Worm (Caenorhabditis elegans) whole organism, L2 larva: ENCODE data around the gene ddo-2.

Experiments used
- R02D3.7 ChIP-seq: fragments of 150-350 bp; optimal IDR thresholded peaks from 2 replicates; lab custom pipeline; 2014; ENCODE audit warnings: missing biosample characterization, missing genetic modification characterization
- alr-1 ChIP-seq: fragments of 150-350 bp; optimal IDR thresholded peaks from 2 replicates; lab custom pipeline; 2014; ENCODE audit warnings: missing biosample characterization, missing genetic modification characterization
- aly-2 ChIP-seq: fragments of 150-350 bp; optimal IDR thresholded peaks from 2 replicates; lab custom pipeline; 2014; ENCODE audit warnings: missing biosample characterization, missing genetic modification characterization
- ceh-16 ChIP-seq: fragments of 150-350 bp; optimal IDR thresholded peaks from 2 replicates; lab custom pipeline; 2014; ENCODE audit warnings: missing biosample characterization, missing genetic modification characterization
- ceh-82 ChIP-seq: fragments of 150-350 bp; optimal IDR thresholded peaks from 2 replicates; lab custom pipeline; 2014; ENCODE audit warnings: missing biosample characterization, missing genetic modification characterization
- egl-27 ChIP-seq: sonication (generic microtip); optimal IDR thresholded peaks from 3 replicates; lab custom pipeline; 2017; ENCODE audit warnings: missing biosample characterization, missing genetic modification reagents, missing genetic modification characterization
- elt-1 ChIP-seq: fragments of 150-350 bp; optimal IDR thresholded peaks from 2 replicates; lab custom pipeline; 2014; ENCODE audit warnings: missing biosample characterization, missing genetic modification characterization
- elt-3 ChIP-seq: sonication (generic microtip); optimal IDR thresholded peaks from 2 replicates; lab custom pipeline; 2017; ENCODE audit warnings: missing biosample characterization, missing genetic modification characterization
- gmeb-1 ChIP-seq: fragments of 150-350 bp; optimal IDR thresholded peaks from 2 replicates; lab custom pipeline; 2014; ENCODE audit warnings: missing biosample characterization, missing genetic modification characterization
- lin-11 ChIP-seq: fragments of 150-350 bp; sonication (generic microtip); optimal IDR thresholded peaks from 2 replicates; lab custom pipeline; 2014; ENCODE audit warnings: missing biosample characterization, missing genetic modification characterization, inconsistent platforms, mixed read lengths
- lin-13 ChIP-seq: fragments of 150-350 bp; optimal IDR thresholded peaks from 2 replicates; lab custom pipeline; 2014; ENCODE audit warnings: missing biosample characterization, missing genetic modification reagents, missing genetic modification characterization
- lin-39 ChIP-seq: fragments of 150-350 bp; optimal IDR thresholded peaks from 2 replicates; lab custom pipeline; 2014; ENCODE audit warnings: missing biosample characterization, missing genetic modification reagents, missing genetic modification characterization
- lsy-2 ChIP-seq, 2 experiments: fragments of 150-350 bp in 1 of 2; sonication (generic microtip) in 1 of 2; optimal IDR thresholded peaks; 2 replicates each; lab custom pipeline; 2014 to 2017; ENCODE audit warnings: missing biosample characterization in 2 of 2, missing genetic modification characterization in 2 of 2
- mab-5 ChIP-seq: fragments of 150-350 bp; optimal IDR thresholded peaks from 2 replicates; lab custom pipeline; 2014; ENCODE audit warnings: missing biosample characterization, missing genetic modification characterization
- mbf-1 ChIP-seq: sonication (generic microtip); optimal IDR thresholded peaks from 2 replicates; lab custom pipeline; 2017; ENCODE audit warnings: missing biosample characterization, missing genetic modification characterization
- mdl-1 ChIP-seq, 2 experiments: fragments of 150-350 bp in 1 of 2; sonication (generic microtip) in 1 of 2; optimal IDR thresholded peaks; 2 replicates each; lab custom pipeline; 2017; ENCODE audit warnings: missing biosample characterization in 2 of 2, missing genetic modification characterization in 2 of 2
- nhr-10 ChIP-seq: sonication (generic microtip); optimal IDR thresholded peaks from 2 replicates; lab custom pipeline; 2017; ENCODE audit warnings: missing biosample characterization, missing genetic modification characterization
- nhr-12 ChIP-seq: fragments of 150-350 bp; optimal IDR thresholded peaks from 2 replicates; lab custom pipeline; 2014; ENCODE audit warnings: missing biosample characterization, missing genetic modification characterization
- nhr-129 ChIP-seq: fragments of 150-350 bp; optimal IDR thresholded peaks from 2 replicates; lab custom pipeline; 2014; ENCODE audit warnings: missing biosample characterization, missing genetic modification characterization
- nhr-237 ChIP-seq: fragments of 150-350 bp; optimal IDR thresholded peaks from 2 replicates; lab custom pipeline; 2014; ENCODE audit warnings: missing biosample characterization, missing genetic modification characterization
- nhr-6 ChIP-seq: fragments of 150-350 bp; optimal IDR thresholded peaks from 2 replicates; lab custom pipeline; 2014; ENCODE audit warnings: missing biosample characterization, missing genetic modification characterization
- peb-1 ChIP-seq: fragments of 150-350 bp; optimal IDR thresholded peaks from 2 replicates; lab custom pipeline; 2014; ENCODE audit warnings: missing biosample characterization, missing genetic modification characterization
- sma-3 ChIP-seq: sonication (generic microtip); optimal IDR thresholded peaks from 2 replicates; lab custom pipeline; 2016; ENCODE audit warnings: missing genetic modification reagents, missing genetic modification characterization, missing compliant biosample characterization
- sma-9 ChIP-seq, 2 experiments: fragments of 150-350 bp in 1 of 2; sonication (generic microtip) in 1 of 2; optimal IDR thresholded peaks; 2 replicates each; lab custom pipeline; 2014 to 2016; ENCODE audit warnings: missing genetic modification characterization in 2 of 2, mild to moderate bottlenecking in 1 of 2, missing biosample characterization in 1 of 2, missing compliant biosample characterization in 1 of 2, missing genetic modification reagents in 1 of 2, moderate library complexity in 1 of 2
- snpc-4 ChIP-seq: fragments of 150-350 bp; optimal IDR thresholded peaks from 2 replicates; lab custom pipeline; 2014; ENCODE audit warnings: missing biosample characterization, missing genetic modification characterization
- unc-62 ChIP-seq: fragments of 150-350 bp; optimal IDR thresholded peaks from 2 replicates; lab custom pipeline; 2014; ENCODE audit warnings: missing biosample characterization, missing genetic modification reagents, missing genetic modification characterization
- zag-1 ChIP-seq: fragments of 150-350 bp; optimal IDR thresholded peaks from 2 replicates; lab custom pipeline; 2014; ENCODE audit warnings: missing biosample characterization, missing genetic modification characterization
- ztf-1 ChIP-seq: fragments of 200-800 bp; sonication (Bioruptor generic); conservative IDR thresholded peaks from 2 replicates; pipeline ENCODE4 v1.3.6; 2022; ENCODE audit warnings: missing genetic modification characterization, missing compliant biosample characterization
- ztf-11 ChIP-seq: sonication (generic microtip); optimal IDR thresholded peaks from 2 replicates; lab custom pipeline; 2017; ENCODE audit warnings: missing biosample characterization, missing genetic modification characterization
- ztf-4 ChIP-seq: fragments of 150-350 bp; optimal IDR thresholded peaks from 2 replicates; lab custom pipeline; 2014; ENCODE audit warnings: missing biosample characterization, missing genetic modification characterization

Gene ddo-2

DNA sequence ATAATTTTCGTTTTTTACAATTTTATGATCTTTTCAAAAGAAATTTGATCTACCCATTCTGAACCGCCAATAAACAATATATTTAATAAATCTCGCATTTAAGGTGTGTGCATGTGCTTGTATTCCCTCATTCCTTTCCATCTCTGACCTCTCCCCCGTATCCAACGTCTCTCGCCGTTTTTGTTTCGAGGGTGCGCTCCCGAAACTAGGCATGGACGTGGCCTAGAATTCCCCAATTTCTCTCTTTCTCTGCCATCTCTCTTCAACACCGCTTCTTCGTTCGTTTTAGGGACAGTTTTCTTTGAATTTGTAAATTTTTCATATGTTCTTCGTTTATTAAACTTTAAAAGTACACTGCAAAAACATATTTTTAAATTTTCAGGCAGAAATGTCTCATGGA, 30.0 kb upstream of the ddo-2 start, which contains the start of gene F25E5.1 (continued):
- peak; percentile 56 for TF ChIP-seq mab-5 (tag; lab: Kevin White, UChicago)

DNA sequence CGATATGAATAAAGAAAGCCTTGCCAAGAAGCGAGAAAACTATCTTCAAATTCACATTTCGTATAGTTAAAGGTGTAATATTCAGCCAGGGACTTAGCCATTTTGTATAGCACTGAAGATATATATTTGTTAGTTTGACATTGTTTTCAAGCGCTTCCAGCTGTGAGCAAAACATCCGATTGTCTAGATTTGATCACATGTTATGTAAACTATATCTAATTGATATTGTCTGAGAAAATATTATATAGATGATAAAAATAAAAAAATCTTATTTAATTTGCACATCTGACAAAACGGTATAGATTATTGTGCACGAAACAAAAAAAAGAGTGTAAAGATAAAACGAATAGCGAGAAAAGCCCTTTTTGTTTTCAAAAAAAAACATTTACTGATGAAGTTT, 29.2 kb upstream of the ddo-2 start, which contains the start of gene srh-89:
srh-89 (minus strand) TSS at position 101 of the 400 bp plus-strand sequence.
- TF ChIP-seq nhr-237 (tag; lab: Kevin White, UChicago) (no peak), R02D3.7 (tag; lab: Kevin White, UChicago) (no peak), gmeb-1 (tag; lab: Kevin White, UChicago) (no peak), lin-11 (no peak), elt-1 (tag; lab: Kevin White, UChicago) (no peak), aly-2 (tag; lab: Kevin White, UChicago) (no peak), lin-13 (no peak), ztf-4 (tag; lab: Kevin White, UChicago) (no peak), mab-5 (tag; lab: Kevin White, UChicago) (no peak)
- TF ChIP-seq, all 48 proteins: peak for 0

DNA sequence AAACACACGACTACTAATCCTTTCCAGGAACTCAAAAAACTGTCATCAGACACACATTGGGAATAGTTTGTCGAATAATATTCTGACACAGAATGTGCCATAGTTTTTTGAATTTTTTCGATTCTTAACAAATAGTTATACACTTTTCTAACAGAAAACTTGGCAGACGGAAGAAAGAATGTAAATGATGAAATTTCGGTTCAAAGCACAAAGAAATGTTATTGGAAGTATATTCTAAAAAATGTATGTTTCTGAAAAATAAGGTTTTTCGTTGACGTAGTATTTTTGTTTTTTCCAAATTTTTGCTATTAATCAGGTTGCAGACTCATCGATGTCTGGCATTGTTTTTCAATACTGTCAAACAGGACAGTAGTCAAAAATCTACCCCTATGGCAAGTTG, 25.4 kb upstream of the ddo-2 start, which contains the start of gene srh-92:
srh-92 (minus strand) TSS at position 101 of the 400 bp plus-strand sequence.
- TF ChIP-seq mbf-1 (tag; lab: Kevin White, UChicago), result no peak
- no peak for TF ChIP-seq ztf-1 (GFP tag; lab: Robert Waterston, UW)
- TF ChIP-seq egl-27 (tag; lab: Kevin White, UChicago), result no peak
- no peak for TF ChIP-seq snpc-4 (tag; lab: Kevin White, UChicago)
- TF ChIP-seq lin-39 (tag; lab: Kevin White, UChicago), result no peak
- no peak for TF ChIP-seq gmeb-1 (tag; lab: Kevin White, UChicago)
- no peak for TF ChIP-seq peb-1 (tag; lab: Kevin White, UChicago)
- TF ChIP-seq nhr-129 (tag; lab: Kevin White, UChicago), result no peak
- no peak for TF ChIP-seq elt-3
- TF ChIP-seq mab-5 (tag; lab: Kevin White, UChicago), result no peak
- no peak for TF ChIP-seq nhr-12 (tag; lab: Kevin White, UChicago)
- no peak for TF ChIP-seq mdl-1 (tag; optimal IDR thresholded peaks at IDR 0.05; lab: Kevin White, UChicago)
- TF ChIP-seq nhr-10 (tag; lab: Kevin White, UChicago), result no peak
- TF ChIP-seq sma-3 (GFP tag; lab: Kevin White, UChicago), result no peak
- no peak for TF ChIP-seq ceh-82
- no peak for TF ChIP-seq zag-1
- TF ChIP-seq nhr-237 (tag; lab: Kevin White, UChicago), result no peak
- TF ChIP-seq, all 48 proteins: peak for 0

DNA sequence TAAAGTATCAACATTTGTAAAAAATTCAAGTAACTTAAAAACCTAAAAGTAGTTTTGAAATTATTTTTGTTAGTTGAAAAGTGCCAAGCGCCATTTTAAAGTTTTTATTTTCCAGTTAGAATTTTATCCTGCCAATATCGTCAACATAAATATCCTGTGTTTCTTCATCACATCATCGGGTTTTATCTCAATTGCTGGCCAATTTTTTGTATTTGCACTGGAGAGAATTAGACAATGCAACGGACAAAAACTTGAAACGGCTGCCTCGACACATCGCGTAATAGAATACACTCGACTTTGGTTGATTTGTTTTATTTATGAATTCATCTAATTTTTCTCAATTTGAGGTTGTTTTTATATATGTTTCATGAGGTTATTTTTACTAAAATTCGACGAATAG, 19.5 kb upstream of the ddo-2 start, which contains the start of gene F25E5.2:
F25E5.2 (plus strand) TSS at position 301 of the 400 bp plus-strand sequence.
- no peak for TF ChIP-seq mbf-1 (tag; lab: Kevin White, UChicago)
- no peak for TF ChIP-seq nhr-10 (tag; lab: Kevin White, UChicago)
- TF ChIP-seq nhr-6 (tag; lab: Kevin White, UChicago), result no peak
- TF ChIP-seq peb-1 (tag; lab: Kevin White, UChicago), result no peak
- TF ChIP-seq lsy-2 (tag; optimal IDR thresholded peaks at IDR 0.05; lab: Kevin White, UChicago), result no peak
- no peak for TF ChIP-seq sma-9 (GFP tag; optimal IDR thresholded peaks at IDR 0.05; lab: Kevin White, UChicago)
- TF ChIP-seq sma-9 (tag; optimal IDR thresholded peaks at IDR 0.05; lab: Kevin White, UChicago), result no peak
- no peak for TF ChIP-seq nhr-12 (tag; lab: Kevin White, UChicago)
- TF ChIP-seq R02D3.7 (tag; lab: Kevin White, UChicago), result no peak

DNA sequence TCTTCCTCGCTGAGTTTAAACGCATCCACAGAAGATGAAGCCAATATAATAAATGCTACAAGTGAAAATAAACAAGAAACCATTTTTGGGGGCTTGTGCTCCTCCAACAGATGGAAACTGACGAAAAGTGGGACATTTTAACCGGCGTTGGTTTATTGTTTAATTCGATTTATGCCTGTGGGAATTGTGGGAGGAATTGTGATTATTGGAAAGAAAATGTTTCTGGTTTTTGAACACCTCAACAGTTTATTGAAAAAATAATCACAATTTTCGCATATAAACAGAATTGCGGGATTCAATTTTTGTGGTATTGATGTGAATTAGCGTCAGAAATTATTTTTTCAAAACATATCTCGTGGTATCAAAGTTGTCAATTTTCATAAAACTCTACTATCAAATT, 18.7 kb upstream of the ddo-2 start, which contains the start of gene try-8:
try-8 (minus strand) TSS at position 101 of the 400 bp plus-strand sequence.
- TF ChIP-seq R02D3.7 (tag; lab: Kevin White, UChicago) (no peak), unc-62 (no peak), lin-39 (tag; lab: Kevin White, UChicago) (no peak)
- TF ChIP-seq, all 48 proteins: peak for 0

DNA sequence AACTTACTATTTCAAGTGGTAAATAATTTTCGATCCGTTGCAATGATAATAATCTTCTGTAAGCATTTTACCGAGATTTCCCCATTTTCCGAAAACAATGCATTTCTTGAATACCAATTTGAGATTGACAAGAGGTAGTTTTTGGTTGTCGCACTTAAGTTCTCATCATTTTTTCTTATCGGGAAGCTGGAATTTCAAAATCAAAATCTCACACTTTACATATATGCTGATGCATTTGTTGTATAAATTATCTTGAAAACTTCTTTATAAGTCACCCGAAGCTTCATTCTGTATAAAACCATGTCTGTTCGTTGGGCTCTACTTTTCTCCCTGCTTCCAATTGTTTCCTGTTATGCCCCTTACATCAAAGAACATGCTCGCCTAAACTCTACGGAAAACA, 15.9 kb upstream of the ddo-2 start, which contains the start of gene try-11:
try-11 (plus strand) TSS at position 301 of the 400 bp plus-strand sequence.
- TF ChIP-seq ceh-16 (no peak), alr-1 (no peak), ztf-11 (tag; lab: Kevin White, UChicago) (no peak), snpc-4 (tag; lab: Kevin White, UChicago) (no peak)
